Worm (Caenorhabditis elegans) whole organism, late embryonic: ENCODE results near the gene C13F10.5.
A peak's percentile ranks its signal among the peaks of the same experiment; 100 is the strongest.

ENCODE experiments used
- C38D4.7 ChIP-seq: fragments of 200-800 bp; sonication (Bioruptor generic); optimal IDR thresholded peaks from 2 replicates; lab custom pipeline; 2018; ENCODE audit warnings: mild to moderate bottlenecking, missing genetic modification characterization, moderate library complexity, missing compliant biosample characterization
- K09A11.1 ChIP-seq: sonication (generic microtip); optimal IDR thresholded peaks from 2 replicates; lab custom pipeline; 2017; ENCODE audit warnings: antibody characterized with exemption, mild to moderate bottlenecking, missing genetic modification characterization, missing compliant biosample characterization; ENCODE audit not compliant: insufficient read depth
- T23F11.4 ChIP-seq: fragments of 200-800 bp; sonication (Bioruptor generic); optimal IDR thresholded peaks from 2 replicates; lab custom pipeline; 2018; ENCODE audit warnings: mild to moderate bottlenecking, missing genetic modification characterization, missing compliant biosample characterization
- Y22D7AL.16 ChIP-seq: sonication (generic microtip); optimal IDR thresholded peaks from 2 replicates; lab custom pipeline; 2016; ENCODE audit warnings: missing genetic modification characterization, missing compliant biosample characterization
- ahr-1 ChIP-seq: sonication (generic microtip); optimal IDR thresholded peaks from 2 replicates; lab custom pipeline; 2016; ENCODE audit warnings: missing genetic modification characterization, missing compliant biosample characterization
- ama-1 ChIP-seq: fragments of 150-350 bp; optimal IDR thresholded peaks from 2 replicates; lab custom pipeline; 2014
- ceh-14 ChIP-seq: sonication (generic microtip); optimal IDR thresholded peaks from 2 replicates; lab custom pipeline; 2016; ENCODE audit warnings: missing genotype, missing genetic modification characterization, missing compliant biosample characterization
- ceh-19 ChIP-seq: fragments of 200-800 bp; sonication (Bioruptor generic); optimal IDR thresholded peaks from 2 replicates; lab custom pipeline; 2018; ENCODE audit warnings: mild to moderate bottlenecking, missing genetic modification characterization, missing compliant biosample characterization
- ceh-22 ChIP-seq: sonication (generic microtip); optimal IDR thresholded peaks from 2 replicates; lab custom pipeline; 2017; ENCODE audit warnings: missing biosample characterization, missing genetic modification characterization
- ceh-34 ChIP-seq: sonication (generic microtip); optimal IDR thresholded peaks from 2 replicates; lab custom pipeline; 2016; ENCODE audit warnings: mild to moderate bottlenecking, missing genetic modification characterization, missing compliant biosample characterization
- ceh-6 ChIP-seq: fragments of 200-800 bp; sonication (Bioruptor generic); optimal IDR thresholded peaks from 2 replicates; lab custom pipeline; 2018; ENCODE audit warnings: mild to moderate bottlenecking, missing genetic modification characterization, missing compliant biosample characterization
- ceh-9 ChIP-seq: sonication (generic microtip); optimal IDR thresholded peaks from 2 replicates; lab custom pipeline; 2016; ENCODE audit warnings: mild to moderate bottlenecking, missing genetic modification characterization, inconsistent platforms, missing compliant biosample characterization
- dve-1 ChIP-seq: sonication (generic microtip); optimal IDR thresholded peaks from 2 replicates; lab custom pipeline; 2017; ENCODE audit warnings: antibody characterized with exemption, mild to moderate bottlenecking, missing genetic modification characterization, missing compliant biosample characterization
- elt-2 ChIP-seq: sonication (generic microtip); optimal IDR thresholded peaks from 2 replicates; lab custom pipeline; 2016; ENCODE audit warnings: missing genetic modification reagents, missing genetic modification characterization, missing compliant biosample characterization
- elt-4 ChIP-seq: sonication (generic microtip); optimal IDR thresholded peaks from 2 replicates; lab custom pipeline; 2016; ENCODE audit warnings: missing genetic modification characterization, missing compliant biosample characterization
- fax-1 ChIP-seq: sonication (generic microtip); optimal IDR thresholded peaks from 2 replicates; lab custom pipeline; 2016; ENCODE audit warnings: missing genotype, missing genetic modification characterization, missing compliant biosample characterization
- fkh-6 ChIP-seq: sonication (generic microtip); optimal IDR thresholded peaks from 2 replicates; lab custom pipeline; 2016; ENCODE audit warnings: missing genetic modification characterization, missing compliant biosample characterization
- hlh-13 ChIP-seq: fragments of 200-800 bp; sonication (Bioruptor generic); optimal IDR thresholded peaks from 2 replicates; lab custom pipeline; 2018; ENCODE audit warnings: mild to moderate bottlenecking, missing genetic modification characterization, missing compliant biosample characterization
- hlh-30 ChIP-seq: sonication (generic microtip); optimal IDR thresholded peaks from 2 replicates; lab custom pipeline; 2017; ENCODE audit warnings: antibody characterized with exemption, missing genetic modification characterization, missing compliant biosample characterization; ENCODE audit not compliant: insufficient read depth
- hlh-6 ChIP-seq: sonication (generic microtip); optimal IDR thresholded peaks from 2 replicates; lab custom pipeline; 2016; ENCODE audit warnings: missing genotype, missing genetic modification characterization, missing compliant biosample characterization
- hlh-8 ChIP-seq: sonication (generic microtip); optimal IDR thresholded peaks from 2 replicates; lab custom pipeline; 2016; ENCODE audit warnings: missing genotype, missing genetic modification characterization, missing compliant biosample characterization
- lim-6 ChIP-seq: sonication (generic microtip); optimal IDR thresholded peaks from 2 replicates; lab custom pipeline; 2016; ENCODE audit warnings: missing genetic modification characterization, missing compliant biosample characterization
- madf-2 ChIP-seq: sonication (generic microtip); optimal IDR thresholded peaks from 2 replicates; lab custom pipeline; 2017; ENCODE audit warnings: missing genetic modification characterization, missing compliant biosample characterization
- nfya-1 ChIP-seq: sonication (generic microtip); optimal IDR thresholded peaks from 2 replicates; lab custom pipeline; 2017; ENCODE audit warnings: missing genetic modification characterization, mild to moderate bottlenecking, missing compliant biosample characterization, antibody characterized with exemption, moderate library complexity
- odd-2 ChIP-seq: sonication (generic microtip); optimal IDR thresholded peaks from 2 replicates; lab custom pipeline; 2017; ENCODE audit warnings: antibody characterized with exemption, mild to moderate bottlenecking, missing genetic modification characterization, missing compliant biosample characterization
- pat-9 ChIP-seq: fragments of 200-800 bp; sonication (Bioruptor generic); optimal IDR thresholded peaks from 2 replicates; lab custom pipeline; 2018; ENCODE audit warnings: mild to moderate bottlenecking, missing genetic modification characterization, moderate library complexity, missing compliant biosample characterization
- pros-1 ChIP-seq: fragments of 150-350 bp; optimal IDR thresholded peaks from 2 replicates; lab custom pipeline; 2014; ENCODE audit warnings: missing biosample characterization, missing genetic modification reagents, missing genetic modification characterization
- ref-2 ChIP-seq: sonication (generic microtip); optimal IDR thresholded peaks from 2 replicates; lab custom pipeline; 2016; ENCODE audit warnings: missing genetic modification characterization, missing compliant biosample characterization
- rnt-1 ChIP-seq: sonication (generic microtip); optimal IDR thresholded peaks from 2 replicates; lab custom pipeline; 2016; ENCODE audit warnings: missing genetic modification characterization, missing compliant biosample characterization
- tbx-2 ChIP-seq: sonication (generic microtip); optimal IDR thresholded peaks from 2 replicates; lab custom pipeline; 2016; ENCODE audit warnings: missing genetic modification characterization, missing compliant biosample characterization
- unc-55 ChIP-seq: sonication (generic microtip); optimal IDR thresholded peaks from 2 replicates; lab custom pipeline; 2017; ENCODE audit warnings: missing biosample characterization, missing genetic modification reagents, missing genetic modification characterization
- unc-86 ChIP-seq: sonication (generic microtip); optimal IDR thresholded peaks from 2 replicates; lab custom pipeline; 2016; ENCODE audit warnings: missing genetic modification characterization, missing compliant biosample characterization
- zip-5 ChIP-seq: sonication (generic microtip); optimal IDR thresholded peaks from 2 replicates; lab custom pipeline; 2016; ENCODE audit warnings: missing genetic modification characterization, missing compliant biosample characterization

C13F10.5 gene

ce11 chrV:7196498-7196966, 22.4 kb downstream of the C13F10.5 start, which contains the start of gene F09G2.2 (continued):
- TF ChIP-seq nfya-1 (tag; lab: Kevin White, UChicago) (peak; percentile 88), hlh-6 (tag; lab: Kevin White, UChicago) (no peak), pros-1 (tag; lab: Kevin White, UChicago) (peak; percentile 20), ceh-6 (GFP tag; lab: Kevin White, UChicago) (no peak), tbx-2 (tag; lab: Kevin White, UChicago) (peak; percentile 64), C38D4.7 (GFP tag; lab: Kevin White, UChicago) (no peak), hlh-30 (peak; percentile 43), elt-4 (tag; lab: Kevin White, UChicago) (no peak), ceh-14 (tag; lab: Kevin White, UChicago) (peak; percentile 1), unc-55 (GFP tag; lab: Kevin White, UChicago) (peak; percentile 73), rnt-1 (tag; lab: Kevin White, UChicago) (peak; percentile 50), Y22D7AL.16 (no peak)
- TF ChIP-seq, all 69 proteins: peak for 16

ce11 chrV:7196037-7196436, 22.9 kb downstream of the C13F10.5 start, which contains the start of gene attf-2:
TSS of gene attf-2 (minus strand) at chrV:7196137.
- TF ChIP-seq ceh-19 (no peak), elt-2 (no peak), odd-2 (tag; lab: Kevin White, UChicago) (no peak), ceh-14 (tag; lab: Kevin White, UChicago) (no peak), ref-2 (tag; lab: Kevin White, UChicago) (no peak), ceh-34 (tag; lab: Kevin White, UChicago) (no peak), ceh-22 (tag; lab: Kevin White, UChicago) (no peak), ceh-9 (tag; lab: Kevin White, UChicago) (no peak), ama-1 (lab: Kevin White, UChicago) (no peak), T23F11.4 (GFP tag; lab: Kevin White, UChicago) (no peak), hlh-13 (GFP tag; lab: Kevin White, UChicago) (no peak)
- TF ChIP-seq, all 69 proteins: peak for 0

ce11 chrV:7194818-7195217, 24.1 kb downstream of the C13F10.5 start:
- TF ChIP-seq hlh-8, result no peak
- TF ChIP-seq pros-1 (tag; lab: Kevin White, UChicago), result no peak
- no peak for TF ChIP-seq ref-2 (tag; lab: Kevin White, UChicago)
- TF ChIP-seq unc-86, result no peak
- TF ChIP-seq K09A11.1 (tag; lab: Kevin White, UChicago), result no peak
- TF ChIP-seq zip-5 (tag; lab: Kevin White, UChicago), result no peak
- TF ChIP-seq ceh-9 (tag; lab: Kevin White, UChicago), result no peak
- TF ChIP-seq Y22D7AL.16, result no peak

- TF ChIP-seq dve-1 (tag; lab: Kevin White, UChicago), result no peak
- TF ChIP-seq ahr-1 (tag; lab: Kevin White, UChicago), result no peak
- TF ChIP-seq pat-9 (tag; lab: Kevin White, UChicago), result no peak
- no peak for TF ChIP-seq unc-55 (GFP tag; lab: Kevin White, UChicago)
- TF ChIP-seq tbx-2 (tag; lab: Kevin White, UChicago), result no peak
- no peak for TF ChIP-seq lim-6 (tag; lab: Kevin White, UChicago)
- TF ChIP-seq hlh-30, result no peak
- TF ChIP-seq fkh-6, result no peak
Observed at ce11 chrV:7193562-7193961, 25.3 kb downstream of the C13F10.5 start, which contains the start of gene F09G2.8. TSS of gene F09G2.8 (minus strand) at chrV:7193662.

ce11 chrV:7187295-7187694, 31.6 kb downstream of the C13F10.5 start:
- no peak for TF ChIP-seq hlh-30
- TF ChIP-seq fax-1 (tag; lab: Kevin White, UChicago), result no peak
- no peak for TF ChIP-seq madf-2
